Worm (Caenorhabditis elegans) whole organism, early embryonic: ENCODE results near the gene rps-24.

Experiments used
- B0310.2 ChIP-seq: sonication (generic microtip); optimal IDR thresholded peaks from 2 replicates; lab custom pipeline; 2016; ENCODE audit warnings: mild to moderate bottlenecking, missing genetic modification characterization, missing compliant biosample characterization
- F13C5.2 ChIP-seq: sonication (generic microtip); optimal IDR thresholded peaks from 2 replicates; lab custom pipeline; 2017; ENCODE audit warnings: mild to moderate bottlenecking, missing genetic modification characterization, inconsistent platforms, missing compliant biosample characterization
- aly-1 ChIP-seq: sonication (generic microtip); optimal IDR thresholded peaks from 2 replicates; lab custom pipeline; 2016; ENCODE audit warnings: missing genetic modification characterization, missing compliant biosample characterization
- ama-1 ChIP-seq: fragments of 150-350 bp; optimal IDR thresholded peaks from 2 replicates; lab custom pipeline; 2014
- ceh-13 ChIP-seq: fragments of 200-800 bp; sonication (Bioruptor generic); optimal IDR thresholded peaks from 2 replicates; lab custom pipeline; 2018; ENCODE audit warnings: mild to moderate bottlenecking, missing genetic modification characterization, missing compliant biosample characterization
- ets-7 ChIP-seq: sonication (generic microtip); optimal IDR thresholded peaks from 2 replicates; lab custom pipeline; 2016; ENCODE audit warnings: missing genotype, missing genetic modification characterization, missing compliant biosample characterization
- flt-1 ChIP-seq: fragments of 200-800 bp; sonication (Bioruptor generic); IDR thresholded peaks from 2 replicates; pipeline ENCODE4 v1.3.6; 2022; ENCODE audit warnings: missing genetic modification characterization, missing compliant biosample characterization
- hmbx-1 ChIP-seq: sonication (generic microtip); optimal IDR thresholded peaks from 2 replicates; lab custom pipeline; 2016; ENCODE audit warnings: mild to moderate bottlenecking, missing genetic modification characterization, missing compliant biosample characterization
- hmg-4 ChIP-seq: fragments of 200-800 bp; sonication (Bioruptor generic); optimal IDR thresholded peaks from 2 replicates; lab custom pipeline; 2018; ENCODE audit warnings: mild to moderate bottlenecking, missing genetic modification characterization, missing compliant biosample characterization
- hnd-1 ChIP-seq: sonication (generic microtip); optimal IDR thresholded peaks from 2 replicates; lab custom pipeline; 2016; ENCODE audit warnings: missing genetic modification characterization, missing compliant biosample characterization
- tbx-11 ChIP-seq: fragments of 200-800 bp; sonication (Bioruptor generic); IDR thresholded peaks from 2 replicates; pipeline ENCODE4 v1.3.6; 2022; ENCODE audit warnings: missing genetic modification characterization, missing compliant biosample characterization
- tbx-37 ChIP-seq: fragments of 200-800 bp; sonication (Bioruptor generic); conservative IDR thresholded peaks from 2 replicates; pipeline ENCODE4 v1.3.6; 2022; ENCODE audit warnings: missing genetic modification reagents, missing genetic modification characterization, missing compliant biosample characterization
- tra-4 ChIP-seq: sonication (generic microtip); optimal IDR thresholded peaks from 2 replicates; lab custom pipeline; 2017; ENCODE audit warnings: missing genetic modification characterization, missing compliant biosample characterization

- TF ChIP-seq flt-1 (GFP tag; lab: Robert Waterston, UW) (no peak), tra-4 (tag; lab: Kevin White, UChicago) (no peak), F13C5.2 (tag; lab: Kevin White, UChicago) (no peak), hmbx-1 (tag; lab: Kevin White, UChicago) (no peak), aly-1 (tag; lab: Kevin White, UChicago) (no peak), hnd-1 (tag; lab: Kevin White, UChicago) (no peak), ama-1 (lab: Kevin White, UChicago) (no peak), hmg-4 (GFP tag; lab: Kevin White, UChicago) (no peak), ets-7 (tag; lab: Kevin White, UChicago) (no peak), B0310.2 (tag; lab: Kevin White, UChicago) (no peak), ceh-13 (GFP tag; lab: Kevin White, UChicago) (no peak), tbx-11 (no peak), tbx-37 (no peak)
Measured at ce11 chrIV:425546-425945, 39.9 kb downstream of the rps-24 start.
